Worm (Caenorhabditis elegans) whole organism, L3 larva: ENCODE measurements around the gene tbx-34.

ENCODE experiments used
- ZK546.5 ChIP-seq: sonication (generic microtip); optimal IDR thresholded peaks from 2 replicates; lab custom pipeline; 2017; ENCODE audit warnings: missing biosample characterization, missing genetic modification characterization
- hmg-11 ChIP-seq: sonication (generic microtip); optimal IDR thresholded peaks from 2 replicates; lab custom pipeline; 2016; ENCODE audit warnings: missing genetic modification characterization, missing compliant biosample characterization
- mdl-1 ChIP-seq: fragments of 150-350 bp; optimal IDR thresholded peaks from 2 replicates; lab custom pipeline; 2014; ENCODE audit warnings: missing biosample characterization, missing genetic modification characterization
- nhr-76 ChIP-seq: fragments of 150-350 bp; sonication (generic microtip); optimal IDR thresholded peaks from 5 replicates; lab custom pipeline; 2014; ENCODE audit warnings: missing biosample characterization, missing genetic modification characterization
- ztf-4 ChIP-seq: fragments of 150-350 bp; optimal IDR thresholded peaks from 2 replicates; lab custom pipeline; 2014; ENCODE audit warnings: missing biosample characterization, missing genetic modification characterization

ce11 chrIII:11208371-11208770 is 9.7 kb downstream of the tbx-34 start:
- TF ChIP-seq nhr-76 (tag; lab: Kevin White, UChicago) (no peak), ZK546.5 (tag; lab: Kevin White, UChicago) (no peak), ztf-4 (tag; lab: Kevin White, UChicago) (no peak), mdl-1 (tag; lab: Kevin White, UChicago) (no peak), hmg-11 (tag; lab: Kevin White, UChicago) (peak; percentile 52)
